Comparison of ENCODE assay signal across 1 fruit fly cellular context in the genomic region with DNA sequence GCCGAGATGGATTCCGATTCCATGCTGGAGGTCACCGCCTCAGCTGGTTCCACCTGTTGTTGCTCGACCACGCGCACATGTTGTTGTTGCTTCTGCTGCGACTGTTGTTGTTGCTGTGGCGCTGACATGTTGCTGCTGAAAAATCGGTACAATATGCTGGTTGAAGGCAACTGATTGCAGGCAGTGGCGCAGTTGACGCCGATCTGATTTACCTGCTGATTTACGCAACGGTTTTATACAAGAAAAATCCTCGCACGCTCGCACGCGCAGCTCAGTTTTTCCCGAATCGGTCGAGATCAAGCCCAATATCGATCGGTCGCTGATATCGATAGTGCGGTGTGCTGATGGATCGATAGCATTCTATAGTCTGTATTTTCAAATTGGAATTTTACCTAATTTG.
A peak's percentile ranks its signal among the peaks of the same experiment; 100 is the strongest.
TF ChIP-seq lines count a peak whose summit lies in the region.

A gene (minus strand): TSS at position 298 of the 400 bp plus-strand sequence.

TF ChIP-seq in whole organism, embryonic, 481 proteins besides CTCF, POLR2A, EP300 and RAD21 (continued from another document):
- TF ChIP-seq kah (GFP tag; optimal IDR thresholded peaks at IDR 0.05; lab: Kevin White, UChicago): peak; percentile 97
- TF ChIP-seq amos (GFP tag; IDR thresholded peaks at IDR 0.05; lab: Robert Waterston, UW; ENCODE audit: partially characterized antibody): peak; percentile 79
- peak; percentile 66; the same call in 2 of the 3 replicates for TF ChIP-seq mld (GFP tag; IDR thresholded peaks at IDR 0.05; lab: Robert Waterston, UW; ENCODE audit: partially characterized antibody)
- no peak for TF ChIP-seq lola (GFP tag; optimal IDR thresholded peaks at IDR 0.05; lab: Kevin White, UChicago)
- no peak for TF ChIP-seq CG11456 (GFP tag; IDR thresholded peaks at IDR 0.05; lab: Robert Waterston, UW)
- no peak for TF ChIP-seq pfk (GFP tag; optimal IDR thresholded peaks at IDR 0.05; lab: Kevin White, UChicago)
- TF ChIP-seq Sry-δ (GFP tag; optimal IDR thresholded peaks at IDR 0.05; lab: Kevin White, UChicago): peak; percentile 65
- peak in 1 of 2 experiments; percentile 60 for TF ChIP-seq crp (GFP tag; optimal IDR thresholded peaks at IDR 0.05; lab: Kevin White, UChicago)
- peak; percentile 78 for TF ChIP-seq HLH4C (GFP tag; IDR thresholded peaks at IDR 0.05; lab: Robert Waterston, UW; ENCODE audit: partially characterized antibody)
- TF ChIP-seq Mes4 (GFP tag; optimal IDR thresholded peaks at IDR 0.05; lab: Kevin White, UChicago): no peak
- TF ChIP-seq Med (GFP tag; lab: Kevin White, UChicago): peak; percentile 66
- peak; percentile 41 for TF ChIP-seq CG3995 (GFP tag; optimal IDR thresholded peaks at IDR 0.05; lab: Kevin White, UChicago)
- TF ChIP-seq CG14860 (GFP tag; IDR thresholded peaks at IDR 0.05; lab: Robert Waterston, UW; ENCODE audit: partially characterized antibody): peak; percentile 57; the same call in 2 of the 3 replicates
- peak; percentile 26 for TF ChIP-seq gfzf (GFP tag; optimal IDR thresholded peaks at IDR 0.05; lab: Kevin White, UChicago)
- TF ChIP-seq sna (GFP tag; IDR thresholded peaks at IDR 0.05; lab: Robert Waterston, UW; ENCODE audit: partially characterized antibody): peak; percentile 71
- TF ChIP-seq CG32767 (GFP tag; IDR thresholded peaks at IDR 0.05; lab: Robert Waterston, UW): no peak
- peak in 1 of 2 experiments; percentile 76 for TF ChIP-seq Pdp1 (GFP tag; optimal IDR thresholded peaks at IDR 0.05; lab: Kevin White, UChicago)
- TF ChIP-seq CG2116 (GFP tag; optimal IDR thresholded peaks at IDR 0.05; lab: Kevin White, UChicago): peak; percentile 85
- TF ChIP-seq Atf6 (GFP tag; IDR thresholded peaks at IDR 0.05; lab: Robert Waterston, UW): 0 out of 2 replicates have a peak, but pooled peaks have one; percentile 34
- no peak for TF ChIP-seq lbe (GFP tag; optimal IDR thresholded peaks at IDR 0.05; lab: Kevin White, UChicago)
- peak; percentile 59; the same call in 2 of the 3 replicates for TF ChIP-seq CG34422 (GFP tag; IDR thresholded peaks at IDR 0.05; lab: Robert Waterston, UW)
- TF ChIP-seq B-H2 (GFP tag; optimal IDR thresholded peaks at IDR 0.05; lab: Kevin White, UChicago): no peak
- peak; percentile 9 for TF ChIP-seq CoRest (tag; optimal IDR thresholded peaks at IDR 0.05; lab: Kevin White, UChicago)
- peak; percentile 53 for TF ChIP-seq CG2129 (GFP tag; IDR thresholded peaks at IDR 0.05; lab: Robert Waterston, UW; ENCODE audit: partially characterized antibody)
- peak in 1 of 2 experiments; percentile 90 for TF ChIP-seq insv (GFP tag; optimal IDR thresholded peaks at IDR 0.05; lab: Kevin White, UChicago)
- peak; percentile 65 for TF ChIP-seq D (optimal IDR thresholded peaks at IDR 0.05; lab: Kevin White, UChicago)
- no peak for TF ChIP-seq D (GFP tag; optimal IDR thresholded peaks at IDR 0.05; lab: Kevin White, UChicago)
- no peak for TF ChIP-seq CG13296 (GFP tag; optimal IDR thresholded peaks at IDR 0.05; lab: Kevin White, UChicago)
- peak; percentile 22 for TF ChIP-seq CG12659 (GFP tag; optimal IDR thresholded peaks at IDR 0.05; lab: Kevin White, UChicago)
- TF ChIP-seq CG13624 (GFP tag; optimal IDR thresholded peaks at IDR 0.05; lab: Kevin White, UChicago): peak; percentile 29
- TF ChIP-seq CG4360 (GFP tag; IDR thresholded peaks at IDR 0.05; lab: Robert Waterston, UW): peak; percentile 96
- peak; percentile 30 for TF ChIP-seq Fer1 (GFP tag; optimal IDR thresholded peaks at IDR 0.05; lab: Kevin White, UChicago)
- TF ChIP-seq YL-1 (GFP tag; optimal IDR thresholded peaks at IDR 0.05; lab: Kevin White, UChicago): peak; percentile 50
- peak; percentile 25; the same call in 1 of the 2 replicates for TF ChIP-seq vvl (GFP tag; IDR thresholded peaks at IDR 0.05; lab: Robert Waterston, UW)
- no peak for TF ChIP-seq CG15073 (GFP tag; optimal IDR thresholded peaks at IDR 0.05; lab: Kevin White, UChicago)
- TF ChIP-seq kni (GFP tag; optimal IDR thresholded peaks at IDR 0.05; lab: Kevin White, UChicago): no peak
- no peak for TF ChIP-seq onecut (GFP tag; IDR thresholded peaks at IDR 0.05; lab: Robert Waterston, UW)
- TF ChIP-seq sd (tag; optimal IDR thresholded peaks at IDR 0.05; lab: Kevin White, UChicago): no peak
- TF ChIP-seq dm (GFP tag; optimal IDR thresholded peaks at IDR 0.05; lab: Kevin White, UChicago): peak; percentile 80
- TF ChIP-seq CG5180 (GFP tag; optimal IDR thresholded peaks at IDR 0.05; lab: Kevin White, UChicago): no peak
- peak; percentile 45 for TF ChIP-seq Sin3A (optimal IDR thresholded peaks at IDR 0.05; lab: Kevin White, UChicago)
- no peak for TF ChIP-seq nmo (GFP tag; optimal IDR thresholded peaks at IDR 0.05; lab: Kevin White, UChicago)
- TF ChIP-seq HmgZ (tag; optimal IDR thresholded peaks at IDR 0.05; lab: Kevin White, UChicago): peak; percentile 35
- TF ChIP-seq Bgb (GFP tag; IDR thresholded peaks at IDR 0.05; lab: Robert Waterston, UW; ENCODE audit: partially characterized antibody): peak; percentile 77
- peak; percentile 70 for TF ChIP-seq trem (tag; optimal IDR thresholded peaks at IDR 0.05; lab: Kevin White, UChicago)
- TF ChIP-seq ato (GFP tag; IDR thresholded peaks at IDR 0.05; lab: Robert Waterston, UW; ENCODE audit: partially characterized antibody): peak; percentile 79
- peak; percentile 17; the same call in 1 of the 3 replicates for TF ChIP-seq row (GFP tag; IDR thresholded peaks at IDR 0.05; lab: Robert Waterston, UW)
- TF ChIP-seq corto (GFP tag; optimal IDR thresholded peaks at IDR 0.05; lab: Kevin White, UChicago): no peak
- no peak for TF ChIP-seq gcm2 (GFP tag; optimal IDR thresholded peaks at IDR 0.05; lab: Kevin White, UChicago)
- TF ChIP-seq Antp (GFP tag; optimal IDR thresholded peaks at IDR 0.05; lab: Kevin White, UChicago): no peak
- TF ChIP-seq sug (tag; optimal IDR thresholded peaks at IDR 0.05; lab: Kevin White, UChicago): peak; percentile 11
- TF ChIP-seq CG6654 (GFP tag; optimal IDR thresholded peaks at IDR 0.05; lab: Kevin White, UChicago): no peak
- peak; percentile 80 for TF ChIP-seq CG13287 (GFP tag; IDR thresholded peaks at IDR 0.05; lab: Robert Waterston, UW; ENCODE audit: partially characterized antibody)
- TF ChIP-seq CG10267 (tag; optimal IDR thresholded peaks at IDR 0.05; lab: Kevin White, UChicago): peak; percentile 25
- TF ChIP-seq CG11695 (GFP tag; IDR thresholded peaks at IDR 0.05; lab: Robert Waterston, UW): no peak
- TF ChIP-seq gsb (GFP tag; IDR thresholded peaks at IDR 0.05; lab: Robert Waterston, UW): no peak
- peak; percentile 63 for TF ChIP-seq Max (GFP tag; optimal IDR thresholded peaks at IDR 0.05; lab: Kevin White, UChicago)
- peak; percentile 92 for TF ChIP-seq MESR4 (GFP tag; optimal IDR thresholded peaks at IDR 0.05; lab: Kevin White, UChicago)
- peak; percentile 72 for TF ChIP-seq MBD-R2 (GFP tag; IDR thresholded peaks at IDR 0.05; lab: Robert Waterston, UW)
- TF ChIP-seq CG34224 (GFP tag; IDR thresholded peaks at IDR 0.05; lab: Robert Waterston, UW; ENCODE audit: partially characterized antibody): peak; percentile 76
- peak; percentile 63 for TF ChIP-seq nerfin-2 (GFP tag; IDR thresholded peaks at IDR 0.05; lab: Robert Waterston, UW; ENCODE audit: partially characterized antibody)
- peak; percentile 63 for TF ChIP-seq CG4617 (GFP tag; optimal IDR thresholded peaks at IDR 0.05; lab: Kevin White, UChicago; ENCODE audit: borderline replicate concordance)
- TF ChIP-seq HmgD (GFP tag; optimal IDR thresholded peaks at IDR 0.05; lab: Kevin White, UChicago): peak; percentile 39
- TF ChIP-seq Dref (GFP tag; IDR thresholded peaks at IDR 0.05; lab: Robert Waterston, UW): peak; percentile 85
- no peak for TF ChIP-seq CG1603 (tag; optimal IDR thresholded peaks at IDR 0.05; lab: Kevin White, UChicago)
- peak; percentile 30 for TF ChIP-seq Ets97D (GFP tag; optimal IDR thresholded peaks at IDR 0.05; lab: Kevin White, UChicago)
- no peak for TF ChIP-seq CG3163 (GFP tag; optimal IDR thresholded peaks at IDR 0.05; lab: Kevin White, UChicago)
- peak; percentile 80 for TF ChIP-seq BEAF-32 (GFP tag; optimal IDR thresholded peaks at IDR 0.05; lab: Kevin White, UChicago)
- TF ChIP-seq unc-4 (GFP tag; IDR thresholded peaks at IDR 0.05; lab: Robert Waterston, UW; ENCODE audit: partially characterized antibody): peak; percentile 70
- peak; percentile 47; the same call in 2 of the 3 replicates for TF ChIP-seq hb (GFP tag; IDR thresholded peaks at IDR 0.05; lab: Robert Waterston, UW; ENCODE audit: partially characterized antibody)
- TF ChIP-seq CG14710 (tag; optimal IDR thresholded peaks at IDR 0.05; lab: Kevin White, UChicago): peak; percentile 9
- peak; percentile 74 for TF ChIP-seq E2f2 (GFP tag; IDR thresholded peaks at IDR 0.05; lab: Robert Waterston, UW)
- TF ChIP-seq tna (GFP tag; IDR thresholded peaks at IDR 0.05; lab: Robert Waterston, UW; ENCODE audit: partially characterized antibody): peak; percentile 41; the same call in 1 of the 2 replicates
- TF ChIP-seq inv (GFP tag; IDR thresholded peaks at IDR 0.05; lab: Robert Waterston, UW; ENCODE audit: partially characterized antibody): peak; percentile 64
- peak; percentile 71 for TF ChIP-seq knrl (GFP tag; IDR thresholded peaks at IDR 0.05; lab: Robert Waterston, UW; ENCODE audit: partially characterized antibody)
- TF ChIP-seq Dp (GFP tag; optimal IDR thresholded peaks at IDR 0.05; lab: Kevin White, UChicago): peak; percentile 66
- TF ChIP-seq CG6813 (GFP tag; optimal IDR thresholded peaks at IDR 0.05; lab: Kevin White, UChicago): no peak
- TF ChIP-seq vnd (GFP tag; IDR thresholded peaks at IDR 0.05; lab: Robert Waterston, UW; ENCODE audit: partially characterized antibody): peak; percentile 61
- peak; percentile 9 for TF ChIP-seq Myb (GFP tag; optimal IDR thresholded peaks at IDR 0.05; lab: Kevin White, UChicago)
- peak; percentile 33 for TF ChIP-seq stwl (tag; optimal IDR thresholded peaks at IDR 0.05; lab: Kevin White, UChicago)
- TF ChIP-seq CG17186 (GFP tag; optimal IDR thresholded peaks at IDR 0.05; lab: Kevin White, UChicago): peak; percentile 46
- peak; percentile 35; the same call in 2 of the 3 replicates for TF ChIP-seq zen2 (GFP tag; IDR thresholded peaks at IDR 0.05; lab: Robert Waterston, UW; ENCODE audit: partially characterized antibody)
- no peak for TF ChIP-seq CG17612 (GFP tag; IDR thresholded peaks at IDR 0.05; lab: Robert Waterston, UW)
- peak; percentile 31; the same call in 1 of the 3 replicates for TF ChIP-seq Aef1 (GFP tag; IDR thresholded peaks at IDR 0.05; lab: Robert Waterston, UW)
- peak; percentile 81 for TF ChIP-seq Opbp (GFP tag; IDR thresholded peaks at IDR 0.05; lab: Robert Waterston, UW; ENCODE audit: partially characterized antibody)
- TF ChIP-seq Asciz (GFP tag; optimal IDR thresholded peaks at IDR 0.05; lab: Kevin White, UChicago): no peak
- TF ChIP-seq CG17829 (tag; optimal IDR thresholded peaks at IDR 0.05; lab: Kevin White, UChicago): peak; percentile 5
- peak; percentile 58 for TF ChIP-seq CG15479 (GFP tag; optimal IDR thresholded peaks at IDR 0.05; lab: Kevin White, UChicago)
- peak; percentile 69 for TF ChIP-seq Doc3 (GFP tag; IDR thresholded peaks at IDR 0.05; lab: Robert Waterston, UW; ENCODE audit: partially characterized antibody)
